Worm (Caenorhabditis elegans) whole organism, midembryonic: ENCODE data around the gene eat-4.

Source experiments
- T22C8.4 ChIP-seq: fragments of 200-800 bp; sonication (Bioruptor generic); IDR thresholded peaks from 2 replicates; pipeline ENCODE4 v1.3.6; 2022; ENCODE audit warnings: missing genetic modification characterization, missing compliant biosample characterization
- cog-1 ChIP-seq: sonication (generic microtip); optimal IDR thresholded peaks from 2 replicates; lab custom pipeline; 2016; ENCODE audit warnings: missing genetic modification characterization, missing compliant biosample characterization
- flt-1 ChIP-seq: fragments of 200-800 bp; sonication (Bioruptor generic); IDR thresholded peaks from 2 replicates; pipeline ENCODE4 v1.3.6; 2022; ENCODE audit warnings: missing genetic modification characterization, missing compliant biosample characterization
- klf-2 ChIP-seq: fragments of 200-800 bp; sonication (Bioruptor generic); conservative IDR thresholded peaks from 2 replicates; pipeline ENCODE4 v1.3.6; 2022; ENCODE audit warnings: missing genetic modification reagents, missing genetic modification characterization, missing compliant biosample characterization
- ref-1 ChIP-seq: fragments of 200-800 bp; sonication (Bioruptor generic); conservative IDR thresholded peaks from 2 replicates; pipeline ENCODE4 v1.3.6; 2022; ENCODE audit warnings: missing genetic modification reagents, missing genetic modification characterization, missing compliant biosample characterization
- tab-1 ChIP-seq: fragments of 200-800 bp; sonication (Bioruptor generic); IDR thresholded peaks from 2 replicates; pipeline ENCODE4 v1.3.6; 2022; ENCODE audit warnings: missing genetic modification characterization, missing compliant biosample characterization
- ztf-23 ChIP-seq: fragments of 200-800 bp; sonication (Bioruptor generic); IDR thresholded peaks from 2 replicates; pipeline ENCODE4 v1.3.6; 2022; ENCODE audit warnings: missing genetic modification reagents, missing genetic modification characterization, missing compliant biosample characterization
- ztf-29 ChIP-seq: fragments of 200-800 bp; sonication (Bioruptor generic); IDR thresholded peaks from 2 replicates; pipeline ENCODE4 v1.3.6; 2022; ENCODE audit warnings: missing genetic modification reagents, missing genetic modification characterization, missing compliant biosample characterization

DNA sequence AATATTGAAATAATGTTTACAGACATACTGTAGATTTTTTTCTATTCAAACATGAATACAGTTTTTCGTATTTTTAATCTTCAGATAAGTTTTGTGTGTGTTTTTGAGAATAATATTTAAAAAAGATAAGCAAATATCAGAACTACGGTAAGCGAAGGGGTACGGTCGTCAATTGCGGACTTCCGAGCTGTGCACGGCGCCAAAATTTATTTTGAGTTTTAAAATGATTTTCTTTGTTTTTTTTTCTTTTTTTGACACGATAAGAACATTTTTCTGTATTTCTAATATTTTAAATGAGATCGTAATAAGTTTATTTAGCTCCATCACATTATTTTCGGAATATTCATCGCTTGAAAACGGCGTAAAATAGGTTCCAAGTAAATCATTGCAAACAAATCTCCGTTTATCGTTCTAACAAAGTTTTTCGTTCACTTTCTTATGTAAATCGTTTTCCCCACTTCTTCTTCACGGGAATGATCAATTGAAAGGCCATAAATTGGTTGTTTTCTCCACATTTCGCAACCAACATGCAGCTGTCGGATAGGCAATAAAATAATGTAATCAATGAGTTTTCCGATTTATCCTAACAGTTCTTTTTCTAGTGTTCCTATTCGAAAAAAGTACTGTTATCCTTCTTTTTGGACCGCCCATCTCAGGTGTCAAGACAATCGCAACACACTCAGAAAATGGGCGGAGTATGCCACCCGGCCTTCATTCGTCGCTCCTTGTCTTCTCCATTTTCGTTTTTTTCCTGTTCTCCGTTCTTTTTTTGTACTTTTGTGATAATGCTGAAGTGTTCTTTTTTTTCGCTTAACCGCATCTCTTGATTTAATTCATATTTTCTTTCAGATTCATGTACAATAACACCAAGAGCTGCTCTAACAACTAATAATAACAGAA is 45.0 kb upstream of the eat-4 start, which contains the start of gene glp-1:
- TF ChIP-seq flt-1 (GFP tag; lab: Robert Waterston, UW) (no peak), cog-1 (tag; lab: Kevin White, UChicago) (no peak), T22C8.4 (no peak), ref-1 (no peak), ztf-23 (GFP tag; lab: Robert Waterston, UW) (no peak), tab-1 (GFP tag; lab: Robert Waterston, UW) (no peak), ztf-29 (GFP tag; lab: Robert Waterston, UW) (no peak), klf-2 (GFP tag; lab: Robert Waterston, UW) (no peak)
